Worm (Caenorhabditis elegans): ENCODE measurements around the gene JC8.7.

ce11 chrIV:13261778-13262177 lies 14.7 kb downstream of the JC8.7 start:
- TF ChIP-seq hmg-1.2 (GFP tag; IDR thresholded peaks at IDR 0.05) (no peak), T07F8.4 (tag; optimal IDR thresholded peaks at IDR 0.05) (no peak), efl-1 (GFP tag; optimal IDR thresholded peaks at IDR 0.05) (no peak), Y67H2A.10 (GFP tag; conservative IDR thresholded peaks at IDR 0.05) (no peak), ekl-4 (GFP tag; IDR thresholded peaks at IDR 0.05) (no peak)
